Fruit fly (Drosophila melanogaster) whole organism, embryonic: ENCODE measurements around the gene Drs.

Source experiments
- Abd-B ChIP-seq: fragments of 200-800 bp; sonication (Bioruptor generic); optimal IDR thresholded peaks from 2 replicates; lab custom pipeline; 2018; ENCODE audit warnings: missing biosample characterization, mild to moderate bottlenecking, missing genetic modification characterization, moderate library complexity
- Ada2b ChIP-seq: fragments of 200-800 bp; sonication (Bioruptor generic); IDR thresholded peaks from 2 replicates; pipeline ENCODE4 v1.3.6; 2022; ENCODE audit warnings: missing biosample characterization, missing genetic modification characterization
- Atf-2 ChIP-seq: fragments of 200-800 bp; sonication (Bioruptor generic); optimal IDR thresholded peaks from 2 replicates; lab custom pipeline; 2016; ENCODE audit warnings: missing biosample characterization, missing genetic modification characterization
- BtbVII ChIP-seq: fragments of 200-800 bp; sonication (Bioruptor generic); optimal IDR thresholded peaks from 3 replicates; lab custom pipeline; 2017; ENCODE audit warnings: missing biosample characterization, mild to moderate bottlenecking, missing genetic modification characterization
- CG11560 ChIP-seq: fragments of 200-800 bp; sonication (Bioruptor generic); IDR thresholded peaks from 3 replicates; pipeline ENCODE4 v1.3.6; 2022; ENCODE audit warnings: missing biosample characterization, missing genetic modification characterization
- CG12769 ChIP-seq: fragments of 200-800 bp; sonication (Bioruptor generic); optimal IDR thresholded peaks from 2 replicates; lab custom pipeline; 2019; ENCODE audit warnings: missing biosample characterization, mild to moderate bottlenecking, missing genetic modification characterization, moderate library complexity
- CG15073 ChIP-seq: fragments of 200-800 bp; sonication (Bioruptor generic); optimal IDR thresholded peaks from 2 replicates; lab custom pipeline; 2016; ENCODE audit warnings: missing biosample characterization, missing genetic modification characterization
- CG17328 ChIP-seq: fragments of 200-800 bp; sonication (Bioruptor generic); IDR thresholded peaks from 2 replicates; pipeline ENCODE4 v1.3.6; 2022; ENCODE audit warnings: missing biosample characterization, missing genetic modification characterization
- CG17359 ChIP-seq: fragments of 200-800 bp; sonication (Bioruptor generic); optimal IDR thresholded peaks from 3 replicates; lab custom pipeline; 2018; ENCODE audit warnings: missing biosample characterization, mild to moderate bottlenecking, missing genetic modification characterization, moderate library complexity
- CG17568 ChIP-seq: fragments of 200-800 bp; sonication (Bioruptor generic); optimal IDR thresholded peaks from 2 replicates; lab custom pipeline; 2018; ENCODE audit warnings: missing biosample characterization, mild to moderate bottlenecking, missing genetic modification characterization, moderate library complexity
- CG2116 ChIP-seq: fragments of 200-800 bp; sonication (Bioruptor generic); optimal IDR thresholded peaks from 3 replicates; lab custom pipeline; 2018; ENCODE audit warnings: missing biosample characterization, mild to moderate bottlenecking, missing genetic modification characterization
- CG2120 ChIP-seq: fragments of 200-800 bp; sonication (Bioruptor generic); optimal IDR thresholded peaks from 3 replicates; lab custom pipeline; 2016; ENCODE audit warnings: missing biosample characterization, missing genetic modification characterization
- CG31388 ChIP-seq: fragments of 200-800 bp; sonication (Bioruptor generic); optimal IDR thresholded peaks from 2 replicates; lab custom pipeline; 2016; ENCODE audit warnings: missing biosample characterization, missing genetic modification characterization
- CG7745 ChIP-seq: fragments of 200-800 bp; sonication (Bioruptor generic); optimal IDR thresholded peaks from 2 replicates; lab custom pipeline; 2018; ENCODE audit warnings: missing biosample characterization, mild to moderate bottlenecking, missing genetic modification characterization, moderate library complexity
- CG8290 ChIP-seq, 3 experiments: fragments of 200-800 bp; sonication (Bioruptor generic); optimal IDR thresholded peaks; 2 replicates each; lab custom pipeline; 2016 to 2019; ENCODE audit warnings: missing biosample characterization in 3 of 3, missing genetic modification characterization in 3 of 3, mild to moderate bottlenecking in 2 of 3, moderate library complexity in 1 of 3
- CG9215 ChIP-seq: fragments of 200-800 bp; sonication (Bioruptor generic); IDR thresholded peaks from 2 replicates; pipeline ENCODE4 v1.3.6; 2022; ENCODE audit warnings: missing biosample characterization, missing genetic modification characterization
- ERR ChIP-seq: fragments of 200-800 bp; sonication (Bioruptor generic); optimal IDR thresholded peaks from 2 replicates; lab custom pipeline; 2016; ENCODE audit warnings: missing biosample characterization, missing genetic modification characterization
- HLH3B ChIP-seq: fragments of 200-800 bp; sonication (Bioruptor generic); IDR thresholded peaks from 2 replicates; pipeline ENCODE4 v1.3.6; 2022; ENCODE audit warnings: missing biosample characterization, missing genetic modification characterization
- Lhr ChIP-seq: fragments of 200-800 bp; sonication (Bioruptor generic); optimal IDR thresholded peaks from 3 replicates; lab custom pipeline; 2017; ENCODE audit warnings: mild to moderate bottlenecking, missing biosample characterization, missing genetic modification reagents, missing genetic modification characterization
- Mad ChIP-seq: fragments of 200-800 bp; sonication (Bioruptor generic); optimal IDR thresholded peaks from 2 replicates; lab custom pipeline; 2016; ENCODE audit warnings: missing biosample characterization, missing genetic modification characterization
- Myb ChIP-seq: fragments of 200-800 bp; sonication (Bioruptor generic); optimal IDR thresholded peaks from 2 replicates; lab custom pipeline; 2016; ENCODE audit warnings: missing biosample characterization, missing genetic modification characterization
- NK7.1 ChIP-seq: fragments of 200-800 bp; sonication (Bioruptor generic); optimal IDR thresholded peaks from 3 replicates; lab custom pipeline; 2016; ENCODE audit warnings: missing biosample characterization, missing genetic modification characterization
- PHDP ChIP-seq: fragments of 200-800 bp; sonication (Bioruptor generic); optimal IDR thresholded peaks from 3 replicates; lab custom pipeline; 2018; ENCODE audit warnings: missing biosample characterization, mild to moderate bottlenecking, missing genetic modification characterization, moderate library complexity
- Trl ChIP-seq, 3 experiments: fragments of >200 bp in 2 of 3; fragments of 200-800 bp in 1 of 3; sonication (Bioruptor generic) in 1 of 3; optimal IDR thresholded peaks; 2 replicates in 1 of 3; 3 replicates in 2 of 3; lab custom pipeline; 2016 to 2017; ENCODE audit warnings: missing biosample characterization in 1 of 3, missing genetic modification characterization in 1 of 3
- Xbp1 ChIP-seq: fragments of 200-800 bp; sonication (Bioruptor generic); optimal IDR thresholded peaks from 3 replicates; lab custom pipeline; 2016; ENCODE audit warnings: missing biosample characterization, mild to moderate bottlenecking, missing genetic modification characterization
- ab ChIP-seq: fragments of 200-800 bp; sonication (Bioruptor generic); optimal IDR thresholded peaks from 2 replicates; lab custom pipeline; 2016; ENCODE audit warnings: missing biosample characterization, missing genetic modification characterization
- amos ChIP-seq: fragments of 200-800 bp; sonication (Bioruptor generic); IDR thresholded peaks from 2 replicates; pipeline ENCODE4 v1.3.6; 2022; ENCODE audit warnings: missing biosample characterization, missing genetic modification characterization; ENCODE audit not compliant: partially characterized antibody
- dpn ChIP-seq, 2 experiments: fragments of 200-800 bp; sonication (Bioruptor generic); optimal IDR thresholded peaks; 3 replicates each; lab custom pipeline; 2016; ENCODE audit warnings: missing biosample characterization in 2 of 2, missing genetic modification characterization in 2 of 2
- ems ChIP-seq: fragments of 200-800 bp; sonication (Bioruptor generic); optimal IDR thresholded peaks from 3 replicates; lab custom pipeline; 2016; ENCODE audit warnings: missing biosample characterization, missing genetic modification characterization
- en ChIP-seq: fragments of 200-800 bp; sonication (Bioruptor generic); optimal IDR thresholded peaks from 2 replicates; lab custom pipeline; 2016; ENCODE audit warnings: missing biosample characterization, missing genetic modification characterization
- esg ChIP-seq: fragments of 200-800 bp; sonication (Bioruptor generic); conservative IDR thresholded peaks from 2 replicates; pipeline ENCODE4 v1.3.6; 2022; ENCODE audit warnings: missing biosample characterization, missing genetic modification characterization
- ewg ChIP-seq: fragments of 200-800 bp; sonication (Bioruptor generic); optimal IDR thresholded peaks from 3 replicates; lab custom pipeline; 2017; ENCODE audit warnings: mild to moderate bottlenecking, missing biosample characterization, missing genetic modification reagents, missing genetic modification characterization
- gcm ChIP-seq: fragments of 200-800 bp; sonication (Bioruptor generic); optimal IDR thresholded peaks from 2 replicates; lab custom pipeline; 2019; ENCODE audit warnings: missing biosample characterization, mild to moderate bottlenecking, missing genetic modification characterization, moderate library complexity
- hkb ChIP-seq, 2 experiments: fragments of 200-800 bp in 1 of 2; fragments of >200 bp in 1 of 2; sonication (Bioruptor generic) in 1 of 2; IDR thresholded peaks in 1 of 2; optimal IDR thresholded peaks in 1 of 2; 2 replicates each; pipeline versions ENCODE4 v1.3.6 to Lab custom; 2017 to 2022; ENCODE audit warnings: missing biosample characterization in 1 of 2, missing genetic modification characterization in 1 of 2
- jumu ChIP-seq: fragments of 200-800 bp; sonication (Bioruptor generic); optimal IDR thresholded peaks from 3 replicates; lab custom pipeline; 2016; ENCODE audit warnings: missing biosample characterization, missing genetic modification characterization
- maf-S ChIP-seq: fragments of 200-800 bp; sonication (Bioruptor generic); optimal IDR thresholded peaks from 2 replicates; lab custom pipeline; 2016; ENCODE audit warnings: missing biosample characterization, missing genetic modification characterization
- pan ChIP-seq, 4 experiments: fragments of >200 bp in 3 of 4; fragments of 200-800 bp in 1 of 4; sonication (Bioruptor generic) in 1 of 4; optimal IDR thresholded peaks in 3 of 4; IDR thresholded peaks in 1 of 4; 2 replicates each; pipeline versions ENCODE4 v1.3.6 to Lab custom; 2017 to 2022; ENCODE audit warnings: missing biosample characterization in 2 of 4, missing genetic modification characterization in 2 of 4, mixed read lengths in 1 of 4
- phol ChIP-seq: fragments of 200-800 bp; sonication (Bioruptor generic); optimal IDR thresholded peaks from 3 replicates; lab custom pipeline; 2018; ENCODE audit warnings: missing biosample characterization, mild to moderate bottlenecking, missing genetic modification characterization, moderate library complexity
- pum ChIP-seq: fragments of 200-800 bp; sonication (Bioruptor generic); optimal IDR thresholded peaks from 2 replicates; lab custom pipeline; 2016; ENCODE audit warnings: missing biosample characterization, missing genetic modification characterization
- sd ChIP-seq: fragments of 200-800 bp; sonication (Bioruptor generic); optimal IDR thresholded peaks from 3 replicates; lab custom pipeline; 2018; ENCODE audit warnings: missing biosample characterization, mild to moderate bottlenecking, missing genetic modification characterization, moderate library complexity
- sim ChIP-seq: fragments of 200-800 bp; sonication (Bioruptor generic); IDR thresholded peaks from 2 replicates; pipeline ENCODE4 v1.3.6; 2022; ENCODE audit warnings: missing biosample characterization, missing genetic modification characterization
- slou ChIP-seq: fragments of 200-800 bp; sonication (Bioruptor generic); optimal IDR thresholded peaks from 3 replicates; lab custom pipeline; 2016; ENCODE audit warnings: missing biosample characterization, missing genetic modification characterization
- sna ChIP-seq: fragments of 200-800 bp; sonication (Bioruptor generic); IDR thresholded peaks from 2 replicates; pipeline ENCODE4 v1.3.6; 2022; ENCODE audit warnings: missing biosample characterization, missing genetic modification characterization; ENCODE audit not compliant: partially characterized antibody
- stc ChIP-seq: fragments of 200-800 bp; sonication (Bioruptor generic); IDR thresholded peaks from 2 replicates; pipeline ENCODE4 v1.3.6; 2022; ENCODE audit warnings: missing biosample characterization, missing genetic modification characterization
- sug ChIP-seq: fragments of 200-800 bp; optimal IDR thresholded peaks from 2 replicates; lab custom pipeline; 2019; ENCODE audit warnings: missing biosample characterization, mild to moderate bottlenecking, missing genetic modification characterization, moderate library complexity
- tin ChIP-seq: fragments of 200-800 bp; sonication (Bioruptor generic); optimal IDR thresholded peaks from 3 replicates; lab custom pipeline; 2016; ENCODE audit warnings: missing biosample characterization, missing genetic modification characterization
- z ChIP-seq: fragments of 200-800 bp; sonication (Bioruptor generic); IDR thresholded peaks from 3 replicates; pipeline ENCODE4 v1.3.6; 2022; ENCODE audit warnings: missing biosample characterization, missing genetic modification characterization

The Drs gene

dm6 chr3L:3393951-3394834 lies 24.8 kb downstream of the Drs start (continued):
- TF ChIP-seq ewg (GFP tag; lab: Kevin White, UChicago) (no peak), CG17359 (tag; lab: Kevin White, UChicago) (peak; percentile 83), maf-S (GFP tag; lab: Kevin White, UChicago) (no peak), tin (no peak), CG9215 (GFP tag; lab: Robert Waterston, UW) (peak; percentile 12; the same call in 1 of the 2 replicates), HLH3B (GFP tag; lab: Robert Waterston, UW) (peak; percentile 80), stc (GFP tag; lab: Robert Waterston, UW) (peak; percentile 58), CG31388 (GFP tag; lab: Kevin White, UChicago) (no peak), Xbp1 (no peak), BtbVII (GFP tag; lab: Kevin White, UChicago) (peak; percentile 41), CG15073 (GFP tag; lab: Kevin White, UChicago) (no peak), Atf-2 (no peak), CG7745 (tag; lab: Kevin White, UChicago) (no peak), NK7.1 (GFP tag; lab: Kevin White, UChicago) (peak; percentile 81), CG17568 (peak; percentile 51), amos (GFP tag; lab: Robert Waterston, UW) (no peak), Trl (optimal IDR thresholded peaks at IDR 0.05; lab: Kevin White, UChicago) (no peak), Trl (GFP tag; optimal IDR thresholded peaks at IDR 0.05; lab: Kevin White, UChicago) (no peak), gcm (GFP tag; lab: Kevin White, UChicago) (peak; percentile 70), PHDP (peak; percentile 64), jumu (GFP tag; lab: Kevin White, UChicago) (peak; percentile 76), Ada2b (peak; percentile 80), slou (GFP tag; lab: Kevin White, UChicago) (no peak), pan (optimal IDR thresholded peaks at IDR 0.05; lab: Kevin White, UChicago) (no peak), pan (GFP tag; optimal IDR thresholded peaks at IDR 0.05 in 1 of 2, IDR thresholded peaks at IDR 0.05 in 1 of 2) (peak in 1 of 2 experiments; percentile 73), CG2116 (GFP tag; lab: Kevin White, UChicago) (peak; percentile 50), ems (GFP tag; lab: Kevin White, UChicago) (no peak), CG12769 (tag; lab: Kevin White, UChicago) (no peak), CG17328 (peak; percentile 93), Mad (GFP tag; lab: Kevin White, UChicago) (no peak), sd (tag; lab: Kevin White, UChicago) (no peak), pum (GFP tag; lab: Kevin White, UChicago) (peak; percentile 77), CG11560 (tag; lab: Robert Waterston, UW) (no peak), sug (tag; lab: Kevin White, UChicago) (peak; percentile 45), phol (peak; percentile 92), dpn (GFP tag; optimal IDR thresholded peaks at IDR 0.05; lab: Kevin White, UChicago) (no peak), z (GFP tag; lab: Robert Waterston, UW) (peak; percentile 4; the same call in 1 of the 3 replicates), en (GFP tag; lab: Kevin White, UChicago) (no peak), sim (GFP tag; lab: Robert Waterston, UW) (peak; percentile 87), ERR (no peak), Abd-B (no peak), ab (GFP tag; lab: Kevin White, UChicago) (no peak), Myb (GFP tag; lab: Kevin White, UChicago) (peak; percentile 26), sna (GFP tag; lab: Robert Waterston, UW) (no peak), hkb (optimal IDR thresholded peaks at IDR 0.05; lab: Kevin White, UChicago) (no peak), hkb (GFP tag; IDR thresholded peaks at IDR 0.05; lab: Robert Waterston, UW) (peak; percentile 69), CG8290 (GFP tag; optimal IDR thresholded peaks at IDR 0.05; lab: Kevin White, UChicago) (no peak), CG8290 (tag; optimal IDR thresholded peaks at IDR 0.05; lab: Kevin White, UChicago) (peak in 1 of 2 experiments; percentile 28), CG2120 (GFP tag; lab: Kevin White, UChicago) (no peak), esg (peak; percentile 57), Lhr (GFP tag; lab: Kevin White, UChicago) (no peak)
